Worm (Caenorhabditis elegans) whole organism, L4 larva: ENCODE measurements around the gene R03G8.3.

ENCODE experiments used
- F10B5.3 ChIP-seq: sonication (generic microtip); optimal IDR thresholded peaks from 2 replicates; lab custom pipeline; 2016; ENCODE audit warnings: mild to moderate bottlenecking, missing genetic modification characterization, missing compliant biosample characterization
- F26F4.8 ChIP-seq: fragments of 200-800 bp; sonication (Bioruptor generic); conservative IDR thresholded peaks from 2 replicates; pipeline ENCODE4 v1.3.6; 2022; ENCODE audit warnings: missing genetic modification characterization, missing compliant biosample characterization
- F37D6.2 ChIP-seq: sonication (generic microtip); optimal IDR thresholded peaks from 2 replicates; lab custom pipeline; 2016; ENCODE audit warnings: mild to moderate bottlenecking, missing genetic modification characterization, missing compliant biosample characterization
- F49E8.2 ChIP-seq: sonication (generic microtip); optimal IDR thresholded peaks from 2 replicates; lab custom pipeline; 2016; ENCODE audit warnings: missing compliant biosample characterization, mild to moderate bottlenecking, missing genetic modification characterization, borderline replicate concordance
- T26A8.4 ChIP-seq: fragments of 200-800 bp; sonication (Bioruptor generic); IDR thresholded peaks from 2 replicates; pipeline ENCODE4 v1.3.6; 2022; ENCODE audit warnings: missing genetic modification characterization, missing compliant biosample characterization
- ZK546.5 ChIP-seq, 2 experiments: sonication (generic microtip); optimal IDR thresholded peaks; 2 replicates each; lab custom pipeline; 2017; ENCODE audit warnings: missing biosample characterization in 2 of 2, missing genetic modification characterization in 2 of 2
- aha-1 ChIP-seq: fragments of 150-350 bp; peaks from one replicate; lab custom pipeline; 2014; ENCODE audit warnings: missing biosample characterization, missing genetic modification characterization
- aly-2 ChIP-seq: sonication (generic microtip); optimal IDR thresholded peaks from 2 replicates; lab custom pipeline; 2018; ENCODE audit warnings: missing biosample characterization, missing genetic modification characterization
- ama-1 ChIP-seq: fragments of 150-350 bp; optimal IDR thresholded peaks from 2 replicates; lab custom pipeline; 2014; ENCODE audit warnings: inconsistent platforms, mixed read lengths
- attf-4 ChIP-seq: sonication (generic microtip); optimal IDR thresholded peaks from 3 replicates; lab custom pipeline; 2017; ENCODE audit warnings: missing biosample characterization, missing genetic modification characterization
- ceh-28 ChIP-seq: fragments of 150-350 bp; optimal IDR thresholded peaks from 2 replicates; lab custom pipeline; 2014; ENCODE audit warnings: missing biosample characterization, missing genetic modification reagents, missing genetic modification characterization
- ceh-32 ChIP-seq: sonication (generic microtip); optimal IDR thresholded peaks from 2 replicates; lab custom pipeline; 2016; ENCODE audit warnings: mild to moderate bottlenecking, missing genetic modification characterization, missing compliant biosample characterization; ENCODE audit not compliant: poor library complexity
- ceh-44 ChIP-seq: fragments of 200-800 bp; sonication (Bioruptor generic); IDR thresholded peaks from 2 replicates; pipeline ENCODE4 v1.3.6; 2022; ENCODE audit warnings: missing genetic modification reagents, missing genetic modification characterization, missing compliant biosample characterization
- ceh-82 ChIP-seq: sonication (generic microtip); optimal IDR thresholded peaks from 2 replicates; lab custom pipeline; 2017; ENCODE audit warnings: missing biosample characterization, missing genetic modification characterization
- cey-2 ChIP-seq: sonication (generic microtip); optimal IDR thresholded peaks from 3 replicates; lab custom pipeline; 2017; ENCODE audit warnings: missing genetic modification characterization, mild to moderate bottlenecking, missing compliant biosample characterization, antibody characterized with exemption, borderline replicate concordance; ENCODE audit not compliant: insufficient read depth
- ctbp-1 ChIP-seq: fragments of 200-800 bp; sonication (Bioruptor generic); IDR thresholded peaks from 2 replicates; pipeline ENCODE4 v1.3.6; 2022; ENCODE audit warnings: missing genetic modification reagents, missing genetic modification characterization, missing compliant biosample characterization
- daf-12 ChIP-seq: fragments of 150-350 bp; optimal IDR thresholded peaks from 2 replicates; lab custom pipeline; 2014; ENCODE audit warnings: missing biosample characterization, missing genetic modification reagents, missing genetic modification characterization
- daf-16 ChIP-seq, 3 experiments: sonication (generic microtip); optimal IDR thresholded peaks; 2 replicates each; lab custom pipeline; 2016 to 2017; ENCODE audit warnings: missing genetic modification characterization in 3 of 3, missing genetic modification reagents in 3 of 3, mild to moderate bottlenecking in 2 of 3, missing compliant biosample characterization in 2 of 3, missing biosample characterization in 1 of 3, moderate library complexity in 1 of 3
- daf-8 ChIP-seq: fragments of 200-800 bp; sonication (Bioruptor generic); IDR thresholded peaks from 2 replicates; pipeline ENCODE4 v1.3.6; 2022; ENCODE audit warnings: missing genetic modification characterization, missing compliant biosample characterization
- dmd-9 ChIP-seq: fragments of 200-800 bp; sonication (Bioruptor generic); IDR thresholded peaks from 2 replicates; pipeline ENCODE4 v1.3.6; 2022; ENCODE audit warnings: missing genetic modification reagents, missing genetic modification characterization, missing compliant biosample characterization
- dpl-1 ChIP-seq: fragments of 150-350 bp; optimal IDR thresholded peaks from 2 replicates; lab custom pipeline; 2014; ENCODE audit warnings: missing biosample characterization, missing genetic modification reagents, missing genetic modification characterization
- duxl-1 ChIP-seq: sonication (generic microtip); optimal IDR thresholded peaks from 2 replicates; lab custom pipeline; 2016; ENCODE audit warnings: mild to moderate bottlenecking, missing genetic modification characterization, moderate library complexity, missing compliant biosample characterization; ENCODE audit not compliant: poor library complexity
- dve-1 ChIP-seq: sonication (generic microtip); optimal IDR thresholded peaks from 2 replicates; lab custom pipeline; 2017; ENCODE audit warnings: antibody characterized with exemption, mild to moderate bottlenecking, missing genetic modification characterization, missing compliant biosample characterization; ENCODE audit not compliant: insufficient read depth
- egl-43 ChIP-seq: fragments of 200-800 bp; sonication (Bioruptor generic); IDR thresholded peaks from 2 replicates; pipeline ENCODE4 v1.3.6; 2022; ENCODE audit warnings: missing genetic modification reagents, missing genetic modification characterization, missing compliant biosample characterization
- hif-1 ChIP-seq, 2 experiments: sonication (generic microtip); optimal IDR thresholded peaks; 2 replicates each; lab custom pipeline; 2016 to 2017; ENCODE audit warnings: missing compliant biosample characterization in 2 of 2, missing genetic modification characterization in 2 of 2, missing genetic modification reagents in 2 of 2, missing genotype in 2 of 2, mild to moderate bottlenecking in 1 of 2
- hlh-30 ChIP-seq: sonication (generic microtip); optimal IDR thresholded peaks from 2 replicates; lab custom pipeline; 2017; ENCODE audit warnings: antibody characterized with exemption, mild to moderate bottlenecking, missing genetic modification characterization, missing compliant biosample characterization; ENCODE audit not compliant: insufficient read depth
- lin-15B ChIP-seq: fragments of 150-350 bp; sonication (generic microtip); optimal IDR thresholded peaks from 3 replicates; lab custom pipeline; 2014; ENCODE audit warnings: missing biosample characterization, missing genetic modification characterization
- lin-29 ChIP-seq: fragments of 200-800 bp; sonication (Bioruptor generic); IDR thresholded peaks from 2 replicates; pipeline ENCODE4 v1.3.6; 2022; ENCODE audit warnings: missing genetic modification reagents, missing genetic modification characterization, missing compliant biosample characterization
- lin-38 ChIP-seq: fragments of 200-800 bp; sonication (Bioruptor generic); IDR thresholded peaks from 2 replicates; pipeline ENCODE4 v1.3.6; 2022; ENCODE audit warnings: missing genetic modification reagents, missing genetic modification characterization, missing compliant biosample characterization
- lin-39 ChIP-seq: fragments of 150-350 bp; optimal IDR thresholded peaks from 2 replicates; lab custom pipeline; 2014; ENCODE audit warnings: missing biosample characterization, missing genetic modification reagents, missing genetic modification characterization
- lsy-2 ChIP-seq, 2 experiments: fragments of 150-350 bp in 1 of 2; sonication (generic microtip) in 1 of 2; optimal IDR thresholded peaks; 2 replicates each; lab custom pipeline; 2014 to 2017; ENCODE audit warnings: missing biosample characterization in 2 of 2, missing genetic modification characterization in 2 of 2
- madf-5 ChIP-seq, 2 experiments: fragments of 200-800 bp; sonication (Bioruptor generic); IDR thresholded peaks; 2 replicates each; pipeline ENCODE4 v1.3.6; 2022; ENCODE audit warnings: missing compliant biosample characterization in 2 of 2, missing genetic modification characterization in 2 of 2
- mxl-2 ChIP-seq: fragments of 200-800 bp; sonication (Bioruptor generic); conservative IDR thresholded peaks from 2 replicates; pipeline ENCODE4 v1.3.6; 2022; ENCODE audit warnings: missing genetic modification reagents, missing genetic modification characterization, missing compliant biosample characterization
- mxl-3 ChIP-seq: fragments of 200-800 bp; sonication (Bioruptor generic); optimal IDR thresholded peaks from 2 replicates; lab custom pipeline; 2018; ENCODE audit warnings: mild to moderate bottlenecking, missing genetic modification characterization, missing compliant biosample characterization
- nhr-10 ChIP-seq: fragments of 150-350 bp; optimal IDR thresholded peaks from 2 replicates; lab custom pipeline; 2014; ENCODE audit warnings: missing biosample characterization, missing genetic modification characterization
- nhr-237 ChIP-seq: sonication (generic microtip); optimal IDR thresholded peaks from 2 replicates; lab custom pipeline; 2017; ENCODE audit warnings: missing biosample characterization, missing genetic modification characterization
- nhr-41 ChIP-seq: fragments of 200-800 bp; sonication (Bioruptor generic); IDR thresholded peaks from 2 replicates; pipeline ENCODE4 v1.3.6; 2022; ENCODE audit warnings: missing genetic modification reagents, missing genetic modification characterization, missing compliant biosample characterization
- nhr-6 ChIP-seq: fragments of 150-350 bp; optimal IDR thresholded peaks from 2 replicates; lab custom pipeline; 2014; ENCODE audit warnings: missing biosample characterization, missing genetic modification characterization
- pha-4 ChIP-seq, 2 experiments: fragments of 150-350 bp in 1 of 2; fragments of 200-800 bp in 1 of 2; sonication (Bioruptor generic) in 1 of 2; IDR thresholded peaks in 1 of 2; optimal IDR thresholded peaks in 1 of 2; 2 replicates each; pipeline versions ENCODE4 v1.3.6 to Lab custom; 2014 to 2022; ENCODE audit warnings: missing genetic modification characterization in 2 of 2, missing genetic modification reagents in 2 of 2, missing biosample characterization in 1 of 2, missing compliant biosample characterization in 1 of 2
- rbr-2 ChIP-seq: sonication (generic microtip); optimal IDR thresholded peaks from 2 replicates; lab custom pipeline; 2016; ENCODE audit warnings: missing genotype, missing genetic modification characterization, missing compliant biosample characterization
- sdz-12 ChIP-seq: fragments of 200-800 bp; sonication (Bioruptor generic); optimal IDR thresholded peaks from 2 replicates; lab custom pipeline; 2018; ENCODE audit warnings: mild to moderate bottlenecking, missing genetic modification characterization, missing compliant biosample characterization
- skn-1 ChIP-seq: fragments of 150-350 bp; optimal IDR thresholded peaks from 2 replicates; lab custom pipeline; 2014; ENCODE audit warnings: missing biosample characterization, missing genetic modification characterization
- snpc-1.2 ChIP-seq: fragments of 200-800 bp; sonication (Bioruptor generic); IDR thresholded peaks from 2 replicates; pipeline ENCODE4 v1.3.6; 2022; ENCODE audit warnings: missing genetic modification reagents, missing genetic modification characterization, missing compliant biosample characterization
- spr-3 ChIP-seq: fragments of 200-800 bp; sonication (Bioruptor generic); optimal IDR thresholded peaks from 2 replicates; lab custom pipeline; 2018; ENCODE audit warnings: mild to moderate bottlenecking, missing genetic modification characterization, missing compliant biosample characterization
- tra-1 ChIP-seq: fragments of 200-800 bp; sonication (Bioruptor generic); IDR thresholded peaks from 2 replicates; pipeline ENCODE4 v1.3.6; 2022; ENCODE audit warnings: missing genetic modification reagents, missing genetic modification characterization, missing compliant biosample characterization
- unc-39 ChIP-seq: sonication (generic microtip); optimal IDR thresholded peaks from 2 replicates; lab custom pipeline; 2017; ENCODE audit warnings: missing biosample characterization, missing genetic modification characterization
- zfp-3 ChIP-seq: fragments of 200-800 bp; sonication (Bioruptor generic); conservative IDR thresholded peaks from 2 replicates; pipeline ENCODE4 v1.3.6; 2022; ENCODE audit warnings: missing genetic modification reagents, missing genetic modification characterization, missing compliant biosample characterization
- zip-11 ChIP-seq: fragments of 200-800 bp; sonication (Bioruptor generic); IDR thresholded peaks from 2 replicates; pipeline ENCODE4 v1.3.6; 2022; ENCODE audit warnings: missing genetic modification characterization, missing compliant biosample characterization
- zip-2 ChIP-seq: fragments of 150-350 bp; optimal IDR thresholded peaks from 2 replicates; lab custom pipeline; 2014; ENCODE audit warnings: missing biosample characterization, missing genetic modification characterization
- ztf-11 ChIP-seq: fragments of 150-350 bp; optimal IDR thresholded peaks from 2 replicates; lab custom pipeline; 2014; ENCODE audit warnings: missing biosample characterization, missing genetic modification characterization
- ztf-7 ChIP-seq: fragments of 150-350 bp; optimal IDR thresholded peaks from 2 replicates; lab custom pipeline; 2014; ENCODE audit warnings: missing biosample characterization, missing genetic modification characterization

Gene R03G8.3

ce11 chrX:13108664-13109063, 17.9 kb downstream of the R03G8.3 start (continued):
- TF ChIP-seq spr-3 (no peak), nhr-237 (tag; lab: Kevin White, UChicago) (no peak), T26A8.4 (GFP tag; lab: Robert Waterston, UW) (no peak), unc-39 (tag; lab: Kevin White, UChicago) (no peak), F37D6.2 (tag; lab: Kevin White, UChicago) (no peak), lsy-2 (tag; optimal IDR thresholded peaks at IDR 0.05; lab: Kevin White, UChicago) (no peak), zfp-3 (GFP tag; lab: Robert Waterston, UW) (peak; percentile 56; the same call in 1 of the 2 replicates), daf-12 (tag; lab: Kevin White, UChicago) (no peak), rbr-2 (tag; lab: Kevin White, UChicago) (no peak), ama-1 (lab: Kevin White, UChicago) (no peak), mxl-2 (GFP tag; lab: Robert Waterston, UW) (no peak), snpc-1.2 (no peak), lin-39 (tag; lab: Kevin White, UChicago) (no peak), ztf-11 (tag; lab: Kevin White, UChicago) (no peak), aly-2 (tag; lab: Kevin White, UChicago) (no peak), dmd-9 (GFP tag; lab: Robert Waterston, UW) (no peak), ZK546.5 (tag; optimal IDR thresholded peaks at IDR 0.05; lab: Kevin White, UChicago) (no peak), ceh-44 (no peak), ceh-82 (tag; lab: Kevin White, UChicago) (no peak), dve-1 (tag; lab: Kevin White, UChicago) (peak; percentile 46), F49E8.2 (tag; lab: Kevin White, UChicago) (no peak), daf-16 (GFP tag; optimal IDR thresholded peaks at IDR 0.05; lab: Kevin White, UChicago) (no peak), daf-16 (tag; optimal IDR thresholded peaks at IDR 0.05; lab: Kevin White, UChicago) (no peak), ceh-32 (tag; lab: Kevin White, UChicago) (no peak), lin-29 (GFP tag; lab: Robert Waterston, UW) (no peak), sdz-12 (GFP tag; lab: Kevin White, UChicago) (peak; percentile 36), mxl-3 (GFP tag; lab: Kevin White, UChicago) (peak; percentile 23), hif-1 (tag; optimal IDR thresholded peaks at IDR 0.05; lab: Kevin White, UChicago) (no peak), F10B5.3 (tag; lab: Kevin White, UChicago) (no peak), lin-15B (tag; lab: Kevin White, UChicago) (no peak), ztf-7 (tag; lab: Kevin White, UChicago) (no peak), hlh-30 (tag; lab: Kevin White, UChicago) (peak; percentile 26), nhr-6 (tag; lab: Kevin White, UChicago) (no peak), tra-1 (GFP tag; lab: Robert Waterston, UW) (no peak), zip-11 (GFP tag; lab: Robert Waterston, UW) (no peak), attf-4 (tag; lab: Kevin White, UChicago) (no peak), F26F4.8 (GFP tag; lab: Robert Waterston, UW) (no peak), nhr-10 (tag; lab: Kevin White, UChicago) (no peak), cey-2 (tag; lab: Kevin White, UChicago) (no peak), dpl-1 (GFP tag; lab: Kevin White, UChicago) (no peak), ceh-28 (tag; lab: Kevin White, UChicago) (no peak), skn-1 (tag; lab: Kevin White, UChicago) (no peak), duxl-1 (tag; lab: Kevin White, UChicago) (no peak), lin-38 (GFP tag; lab: Robert Waterston, UW) (no peak), daf-8 (no peak), madf-5 (GFP tag; IDR thresholded peaks at IDR 0.05; lab: Robert Waterston, UW) (no peak), aha-1 (tag; lab: Kevin White, UChicago) (peak; percentile 47), egl-43 (no peak), zip-2 (tag; lab: Kevin White, UChicago) (no peak), nhr-41 (GFP tag; lab: Robert Waterston, UW) (peak; percentile 74; the same call in 1 of the 2 replicates), ctbp-1 (GFP tag; lab: Robert Waterston, UW) (no peak), pha-4 (GFP tag; IDR thresholded peaks at IDR 0.05; lab: Robert Waterston, UW) (no peak), pha-4 (tag; optimal IDR thresholded peaks at IDR 0.05; lab: Kevin White, UChicago) (no peak)
